Fruit fly (Drosophila melanogaster): ENCODE results near the gene indra.

The indra gene

DNA sequence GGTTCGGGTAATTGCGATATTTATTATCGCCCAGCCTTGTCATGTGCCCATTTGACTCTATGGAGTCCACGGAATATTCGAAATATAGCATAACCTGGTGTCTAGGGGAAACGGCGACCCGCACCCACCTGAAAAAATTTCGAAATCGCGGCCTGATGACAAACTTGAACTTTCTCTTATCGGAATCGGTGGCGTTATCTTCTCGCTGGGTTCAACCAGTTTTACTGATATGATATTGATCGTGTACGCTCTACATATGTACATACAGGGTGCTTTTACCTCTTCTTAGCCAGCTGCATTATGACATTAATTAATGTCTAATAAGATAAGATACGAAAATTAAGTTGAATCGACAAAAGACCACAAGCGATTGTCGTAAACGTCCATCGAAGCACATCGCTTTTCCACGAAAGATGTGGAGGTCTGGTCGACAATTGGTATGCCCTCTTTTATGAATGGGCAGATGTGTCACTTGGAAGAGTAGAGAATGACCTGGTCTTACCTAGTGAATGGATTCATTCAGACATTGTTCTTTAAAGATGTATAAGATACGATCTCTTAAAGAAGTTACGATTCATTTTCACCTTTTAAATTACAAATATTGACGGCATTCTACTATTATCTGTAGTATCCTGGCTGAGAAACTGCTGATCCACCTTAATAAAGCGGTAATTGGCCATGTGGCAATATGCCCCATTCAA is 21.8 kb downstream of the indra start (continued):
- no peak for TF ChIP-seq CG8290 (GFP tag; optimal IDR thresholded peaks at IDR 0.05)
- peak in 1 of 2 experiments; percentile 5 for TF ChIP-seq CG8290 (tag; optimal IDR thresholded peaks at IDR 0.05)
- TF ChIP-seq Aef1 (GFP tag; IDR thresholded peaks at IDR 0.05), result peak; percentile 20; the same call in 1 of the 3 replicates
- TF ChIP-seq nmo (GFP tag; optimal IDR thresholded peaks at IDR 0.05), result no peak
- TF ChIP-seq croc (GFP tag; conservative IDR thresholded peaks at IDR 0.05), result no peak
- peak in 1 of 2 experiments; percentile 26 for TF ChIP-seq Hr51 (GFP tag; optimal IDR thresholded peaks at IDR 0.05)
- TF ChIP-seq CG10321 (GFP tag; IDR thresholded peaks at IDR 0.05), result no peak
- TF ChIP-seq CG6791 (GFP tag; IDR thresholded peaks at IDR 0.05; ENCODE audit: partially characterized antibody), result no peak
- TF ChIP-seq Ravus (GFP tag; IDR thresholded peaks at IDR 0.05), result no peak
- TF ChIP-seq D19A (tag; optimal IDR thresholded peaks at IDR 0.05), result peak; percentile 42
- no peak for TF ChIP-seq stc (GFP tag; IDR thresholded peaks at IDR 0.05)
- TF ChIP-seq otp (GFP tag; IDR thresholded peaks at IDR 0.05), result no peak
- no peak for TF ChIP-seq Neu2 (GFP tag; optimal IDR thresholded peaks at IDR 0.05; ENCODE audit: borderline replicate concordance)
- no peak for TF ChIP-seq Optix (GFP tag; IDR thresholded peaks at IDR 0.05)
- TF ChIP-seq Dad (GFP tag; optimal IDR thresholded peaks at IDR 0.05), result no peak
- no peak for TF ChIP-seq luna (GFP tag; optimal IDR thresholded peaks at IDR 0.05)
- TF ChIP-seq CG4328 (GFP tag; optimal IDR thresholded peaks at IDR 0.05), result no peak
- TF ChIP-seq CG2199 (GFP tag; IDR thresholded peaks at IDR 0.05), result no peak
- TF ChIP-seq dysf (GFP tag; IDR thresholded peaks at IDR 0.05), result peak; percentile 51; the same call in 2 of the 3 replicates
- peak; percentile 28 for TF ChIP-seq Oli (tag; optimal IDR thresholded peaks at IDR 0.05)
- no peak for TF ChIP-seq NfI (GFP tag; optimal IDR thresholded peaks at IDR 0.05)
- no peak for TF ChIP-seq br (optimal IDR thresholded peaks at IDR 0.05)
- TF ChIP-seq CG12942 (GFP tag; optimal IDR thresholded peaks at IDR 0.05), result no peak
- TF ChIP-seq CG12769 (tag; optimal IDR thresholded peaks at IDR 0.05), result no peak
- no peak for TF ChIP-seq Fer2 (tag; optimal IDR thresholded peaks at IDR 0.05)
- no peak for TF ChIP-seq klu (GFP tag; IDR thresholded peaks at IDR 0.05)
- no peak for TF ChIP-seq CG12104 (GFP tag; optimal IDR thresholded peaks at IDR 0.05)
- no peak for TF ChIP-seq tna (GFP tag; IDR thresholded peaks at IDR 0.05; ENCODE audit: partially characterized antibody)
- TF ChIP-seq Max (GFP tag; optimal IDR thresholded peaks at IDR 0.05), result peak; percentile 16
- TF ChIP-seq NK7.1 (GFP tag; optimal IDR thresholded peaks at IDR 0.05), result no peak
- 0 out of 3 replicates have a peak, but pooled peaks have one; percentile 23 for TF ChIP-seq CG17361 (GFP tag; IDR thresholded peaks at IDR 0.05)
- peak; percentile 49 for TF ChIP-seq CG3281 (GFP tag; optimal IDR thresholded peaks at IDR 0.05)
- no peak for TF ChIP-seq HHEX (GFP tag; optimal IDR thresholded peaks at IDR 0.05)
- no peak for TF ChIP-seq dimm (GFP tag; IDR thresholded peaks at IDR 0.05)
- no peak for TF ChIP-seq ash1 (GFP tag; optimal IDR thresholded peaks at IDR 0.05)
- TF ChIP-seq eve (GFP tag; optimal IDR thresholded peaks at IDR 0.05), result no peak
- TF ChIP-seq CG7745 (tag; optimal IDR thresholded peaks at IDR 0.05), result peak; percentile 99
- no peak for TF ChIP-seq sim (GFP tag; IDR thresholded peaks at IDR 0.05)
- TF ChIP-seq CG7839 (tag; optimal IDR thresholded peaks at IDR 0.05), result peak; percentile 38
- peak; percentile 48 for TF ChIP-seq mirr (GFP tag; optimal IDR thresholded peaks at IDR 0.05)
- TF ChIP-seq CG5953 (GFP tag; IDR thresholded peaks at IDR 0.05), result peak; percentile 49; the same call in 1 of the 2 replicates
- TF ChIP-seq HLH3B (GFP tag; IDR thresholded peaks at IDR 0.05), result 0 out of 2 replicates have a peak, but pooled peaks have one; percentile 26
- no peak for TF ChIP-seq CG3163 (GFP tag; optimal IDR thresholded peaks at IDR 0.05)
- peak; percentile 9 for TF ChIP-seq sug (tag; optimal IDR thresholded peaks at IDR 0.05)
- no peak for TF ChIP-seq Sry-δ (GFP tag; optimal IDR thresholded peaks at IDR 0.05)
- no peak for TF ChIP-seq CG4707 (GFP tag; optimal IDR thresholded peaks at IDR 0.05)
- no peak for TF ChIP-seq tgo (GFP tag; IDR thresholded peaks at IDR 0.05)
- TF ChIP-seq CG5245 (GFP tag; optimal IDR thresholded peaks at IDR 0.05), result no peak
- peak; percentile 33; the same call in 1 of the 2 replicates for TF ChIP-seq Ptx1 (GFP tag; IDR thresholded peaks at IDR 0.05)
- TF ChIP-seq Dbx (GFP tag; IDR thresholded peaks at IDR 0.05), result 0 out of 3 replicates have a peak, but pooled peaks have one; percentile 24
- TF ChIP-seq CG11247 (GFP tag; IDR thresholded peaks at IDR 0.05), result no peak

All from whole organism, embryonic.